Fruit fly (Drosophila melanogaster) whole organism: Measurements from ENCODE around the gene Fdh.

ENCODE experiments used
- CG8478 ChIP-seq: fragments of >200 bp; optimal IDR thresholded peaks from 2 replicates; lab custom pipeline; 2018; ENCODE audit warnings: inconsistent platforms
- Dll ChIP-seq: fragments of >200 bp; optimal IDR thresholded peaks from 2 replicates; lab custom pipeline; 2017
- EcR ChIP-seq, 2 experiments: fragments of >200 bp; optimal IDR thresholded peaks; 2 replicates each; lab custom pipeline; 2017; ENCODE audit warnings: missing biosample characterization in 2 of 2, missing genetic modification characterization in 2 of 2, missing genetic modification reagents in 2 of 2
- pan ChIP-seq: fragments of >200 bp; optimal IDR thresholded peaks from 2 replicates; lab custom pipeline; 2017
- psq ChIP-seq: fragments of >200 bp; optimal IDR thresholded peaks from 2 replicates; lab custom pipeline; 2017
- usp ChIP-seq: fragments of >200 bp; optimal IDR thresholded peaks from 2 replicates; lab custom pipeline; 2017; ENCODE audit warnings: missing biosample characterization, missing genetic modification characterization, mixed read lengths

Gene Fdh

DNA sequence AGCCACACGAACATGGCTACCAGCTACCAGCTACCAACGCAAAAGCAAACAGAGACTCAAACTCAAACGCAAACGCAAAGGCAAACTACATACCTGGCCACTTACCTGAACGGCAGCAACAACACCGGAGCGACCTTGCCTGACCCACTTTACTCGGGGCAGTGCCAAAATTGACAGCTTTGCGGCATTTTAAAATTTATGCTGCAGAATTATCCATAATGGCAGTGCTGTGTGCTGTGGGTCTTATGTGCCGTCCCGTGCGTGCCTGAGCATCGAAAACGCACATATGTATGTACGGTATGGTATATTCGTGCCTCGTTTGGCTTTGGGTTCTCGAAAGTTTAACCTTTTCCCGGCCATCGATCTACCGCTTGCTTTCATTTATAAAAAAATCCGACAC, 43.5 kb downstream of the Fdh start:
- no peak for TF ChIP-seq psq
- no peak for TF ChIP-seq Dll (lab: Kevin White, UChicago)
- no peak for TF ChIP-seq usp (GFP tag; lab: Kevin White, UChicago)
- TF ChIP-seq pan (lab: Kevin White, UChicago): no peak
- TF ChIP-seq EcR (GFP tag; optimal IDR thresholded peaks at IDR 0.05; lab: Kevin White, UChicago): no peak

DNA sequence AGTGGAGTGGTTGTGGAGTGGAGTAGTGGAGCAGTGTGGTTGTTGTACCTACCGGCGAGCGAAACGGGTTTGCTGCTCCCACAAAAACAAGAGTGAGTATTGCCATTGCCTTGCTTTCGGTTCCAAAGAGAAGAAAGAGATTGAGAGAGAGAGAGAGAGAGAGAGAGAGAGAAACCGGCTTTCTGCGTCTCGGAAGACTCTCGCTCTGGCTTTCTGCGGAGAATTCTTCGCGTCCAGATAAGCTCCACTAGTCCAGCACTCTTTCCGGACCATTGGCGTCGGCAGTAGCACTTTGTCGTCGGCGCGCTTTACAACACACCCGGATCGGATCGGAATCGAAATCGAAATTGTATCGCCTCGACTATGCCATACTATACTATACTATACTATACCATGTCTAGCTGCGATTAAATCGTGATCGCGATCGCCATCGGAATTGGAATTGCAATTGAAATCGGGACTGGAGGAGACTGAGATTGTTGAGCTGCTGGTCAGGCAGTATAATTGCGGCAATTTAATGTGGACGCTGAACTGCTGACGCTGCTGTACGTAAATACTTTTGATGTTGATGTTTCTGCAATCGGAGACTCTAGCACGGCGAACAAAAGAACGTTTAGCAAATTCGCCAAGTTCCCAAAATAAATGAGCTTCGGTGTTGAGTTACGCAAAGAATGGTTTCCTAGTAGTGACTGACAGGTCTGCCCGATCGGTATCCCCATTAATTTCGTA, 45.2 kb downstream of the Fdh start, which contains the start of gene Cad86C:
Gene Cad86C, plus strand, starts transcription at position 284 of the 729 bp plus-strand sequence.
- TF ChIP-seq CG8478 (lab: Kevin White, UChicago) (no peak), Dll (lab: Kevin White, UChicago) (peak; percentile 84)
